Fruit fly (Drosophila melanogaster) whole organism, adult: ENCODE measurements around the gene Coq4.

Experiments
- CG14711 ChIP-seq: fragments of 200-800 bp; sonication (Bioruptor generic); optimal IDR thresholded peaks from 2 replicates; lab custom pipeline; 2018; ENCODE audit warnings: missing biosample characterization, mild to moderate bottlenecking, missing genetic modification characterization, moderate library complexity
- CG5204 ChIP-seq: fragments of 200-800 bp; sonication (Bioruptor generic); optimal IDR thresholded peaks from 2 replicates; lab custom pipeline; 2016; ENCODE audit warnings: missing biosample characterization, missing genetic modification characterization
- CG7101 ChIP-seq: fragments of 200-800 bp; sonication (Bioruptor generic); optimal IDR thresholded peaks from 2 replicates; lab custom pipeline; 2018; ENCODE audit warnings: missing biosample characterization, mild to moderate bottlenecking, missing genetic modification characterization, moderate library complexity
- Clk ChIP-seq: fragments of 200-800 bp; sonication (Bioruptor generic); optimal IDR thresholded peaks from 2 replicates; lab custom pipeline; 2017; ENCODE audit warnings: missing biosample characterization, missing genetic modification characterization
- Crg-1 ChIP-seq: fragments of 200-800 bp; sonication (Bioruptor generic); optimal IDR thresholded peaks from 2 replicates; lab custom pipeline; 2016; ENCODE audit warnings: missing biosample characterization, missing genetic modification characterization
- Hr96 ChIP-seq: fragments of 200-800 bp; sonication (Bioruptor generic); optimal IDR thresholded peaks from 2 replicates; lab custom pipeline; 2016; ENCODE audit warnings: missing biosample characterization, missing genetic modification characterization
- bab1 ChIP-seq: fragments of 200-800 bp; sonication (Bioruptor generic); optimal IDR thresholded peaks from 3 replicates; lab custom pipeline; 2019; ENCODE audit warnings: missing biosample characterization, mild to moderate bottlenecking, missing genetic modification characterization, moderate library complexity
- cic ChIP-seq: fragments of 200-800 bp; sonication (Bioruptor generic); optimal IDR thresholded peaks from 2 replicates; lab custom pipeline; 2017; ENCODE audit warnings: missing biosample characterization, mild to moderate bottlenecking, missing genetic modification characterization, moderate library complexity
- kay ChIP-seq: fragments of 200-800 bp; sonication (Bioruptor generic); peaks from one replicate; lab custom pipeline; 2016; ENCODE audit warnings: missing biosample characterization, missing genetic modification characterization, borderline replicate concordance
- ovo ChIP-seq: fragments of 200-800 bp; sonication (Bioruptor generic); optimal IDR thresholded peaks from 2 replicates; lab custom pipeline; 2016; ENCODE audit warnings: missing biosample characterization, missing genetic modification characterization
- pad ChIP-seq: fragments of 200-800 bp; sonication (Bioruptor generic); optimal IDR thresholded peaks from 3 replicates; lab custom pipeline; 2017; ENCODE audit warnings: missing biosample characterization, missing genetic modification characterization, mild to moderate bottlenecking, moderate library complexity, missing genetic modification reagents
- tj ChIP-seq: fragments of 200-800 bp; sonication (Bioruptor generic); optimal IDR thresholded peaks from 3 replicates; lab custom pipeline; 2017; ENCODE audit warnings: missing biosample characterization, mild to moderate bottlenecking, missing genetic modification characterization, moderate library complexity
- toe ChIP-seq: fragments of 200-800 bp; sonication (Bioruptor generic); optimal IDR thresholded peaks from 2 replicates; lab custom pipeline; 2016; ENCODE audit warnings: missing biosample characterization, missing genetic modification characterization

DNA sequence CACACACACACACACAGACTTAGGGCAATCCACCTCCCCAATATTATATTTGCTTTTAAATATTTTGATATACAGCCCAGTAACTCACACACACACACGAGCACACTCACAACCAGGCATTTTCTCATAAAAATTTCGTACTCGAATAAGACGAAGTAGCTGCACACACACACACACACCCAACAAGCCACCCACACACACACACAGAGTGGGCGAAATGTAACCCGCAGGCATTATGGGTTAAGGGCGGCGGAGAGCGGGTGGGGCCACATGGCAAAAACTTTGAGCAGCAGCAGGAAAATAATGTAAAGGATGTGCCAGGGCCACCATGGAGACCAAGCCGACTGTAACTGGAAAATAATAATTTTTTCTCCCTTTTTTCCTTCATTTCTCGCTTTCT, 8.2 kb upstream of the Coq4 start:
- TF ChIP-seq tj (GFP tag; lab: Kevin White, UChicago) (no peak), CG14711 (tag; lab: Kevin White, UChicago) (no peak), CG7101 (tag; lab: Kevin White, UChicago) (no peak), cic (no peak), Hr96 (GFP tag; lab: Kevin White, UChicago) (no peak), Crg-1 (no peak), CG5204 (no peak), Clk (no peak), bab1 (GFP tag; lab: Kevin White, UChicago) (no peak), ovo (GFP tag; lab: Kevin White, UChicago) (no peak), toe (GFP tag; lab: Kevin White, UChicago) (no peak), pad (no peak), kay (GFP tag; lab: Kevin White, UChicago) (no peak)
